Fruit fly (Drosophila melanogaster): ENCODE data around the gene CG4598.

CG4598 gene

dm6 chr2L:9918020-9918959 lies at the start of gene CG4598, which contains the start of gene CG5885 (continued):
- TF ChIP-seq stc (GFP tag; IDR thresholded peaks at IDR 0.05) (peak; percentile 51), CG3407 (GFP tag; optimal IDR thresholded peaks at IDR 0.05) (peak; percentile 54), CG11398 (GFP tag; optimal IDR thresholded peaks at IDR 0.05) (no peak), cas (GFP tag; IDR thresholded peaks at IDR 0.05) (no peak), usp (GFP tag; optimal IDR thresholded peaks at IDR 0.05) (no peak), HLH4C (GFP tag; IDR thresholded peaks at IDR 0.05; ENCODE audit: partially characterized antibody) (peak; percentile 82), MESR4 (GFP tag; optimal IDR thresholded peaks at IDR 0.05) (peak; percentile 97), CG1233 (GFP tag; optimal IDR thresholded peaks at IDR 0.05) (peak; percentile 0), al (GFP tag; IDR thresholded peaks at IDR 0.05) (peak; percentile 53), CrebB (tag; optimal IDR thresholded peaks at IDR 0.05) (peak; percentile 59), D19A (tag; optimal IDR thresholded peaks at IDR 0.05) (peak; percentile 99), CG34376 (GFP tag; optimal IDR thresholded peaks at IDR 0.05) (peak; percentile 3), CG18764 (GFP tag; optimal IDR thresholded peaks at IDR 0.05) (peak; percentile 71), twi (tag; optimal IDR thresholded peaks at IDR 0.05) (peak; percentile 35), vfl (GFP tag; optimal IDR thresholded peaks at IDR 0.05) (peak; percentile 40), CG17361 (GFP tag; IDR thresholded peaks at IDR 0.05) (peak; percentile 77), Sry-β (GFP tag; optimal IDR thresholded peaks at IDR 0.05) (no peak), CG13624 (GFP tag; optimal IDR thresholded peaks at IDR 0.05) (peak; percentile 32), CG10366 (GFP tag; IDR thresholded peaks at IDR 0.05) (peak; percentile 70), Hmr (GFP tag; optimal IDR thresholded peaks at IDR 0.05) (peak; percentile 75), CG11085 (GFP tag; IDR thresholded peaks at IDR 0.05) (no peak), cwo (GFP tag; optimal IDR thresholded peaks at IDR 0.05) (peak; percentile 15), Hmx (GFP tag; optimal IDR thresholded peaks at IDR 0.05) (peak; percentile 7), rib (GFP tag; IDR thresholded peaks at IDR 0.05) (0 out of 2 replicates have a peak, but pooled peaks have one; percentile 34), lmd (GFP tag; IDR thresholded peaks at IDR 0.05) (peak; percentile 60; the same call in 1 of the 2 replicates), CG33213 (GFP tag; optimal IDR thresholded peaks at IDR 0.05) (no peak), CG7786 (GFP tag; optimal IDR thresholded peaks at IDR 0.05) (peak; percentile 41), CG15269 (tag; optimal IDR thresholded peaks at IDR 0.05) (peak; percentile 80), YL-1 (GFP tag; optimal IDR thresholded peaks at IDR 0.05) (peak; percentile 89), sr (GFP tag; IDR thresholded peaks at IDR 0.05) (no peak; the same call in 2 of the 3 replicates), chm (GFP tag; IDR thresholded peaks at IDR 0.05) (peak; percentile 61), E2f1 (GFP tag; IDR thresholded peaks at IDR 0.05) (peak; percentile 59), Nf-YB (GFP tag; optimal IDR thresholded peaks at IDR 0.05) (peak; percentile 42), Trl (optimal IDR thresholded peaks at IDR 0.05) (no peak), Trl (GFP tag; optimal IDR thresholded peaks at IDR 0.05) (peak; percentile 21), ara (GFP tag; IDR thresholded peaks at IDR 0.05) (peak; percentile 35; the same call in 1 of the 2 replicates), CG9932 (GFP tag; IDR thresholded peaks at IDR 0.05) (peak; percentile 82), CG9215 (GFP tag; IDR thresholded peaks at IDR 0.05) (0 out of 2 replicates have a peak, but pooled peaks have one; percentile 13), CG12071 (GFP tag; optimal IDR thresholded peaks at IDR 0.05) (no peak), CG17186 (GFP tag; optimal IDR thresholded peaks at IDR 0.05) (peak; percentile 71), sug (tag; optimal IDR thresholded peaks at IDR 0.05) (peak; percentile 70), zfh2 (GFP tag; optimal IDR thresholded peaks at IDR 0.05) (peak; percentile 51), CG11504 (tag; optimal IDR thresholded peaks at IDR 0.05) (peak; percentile 84), CG13775 (GFP tag; optimal IDR thresholded peaks at IDR 0.05) (peak; percentile 72), crp (GFP tag; optimal IDR thresholded peaks at IDR 0.05) (peak in 1 of 2 experiments; percentile 55), CG11247 (GFP tag; IDR thresholded peaks at IDR 0.05) (no peak; the same call in 1 of the 2 replicates), Awh (GFP tag; IDR thresholded peaks at IDR 0.05) (peak; percentile 78), Ets97D (GFP tag; optimal IDR thresholded peaks at IDR 0.05) (peak; percentile 87), btn (GFP tag; optimal IDR thresholded peaks at IDR 0.05) (no peak)

Measured in whole organism, embryonic.